Fruit fly (Drosophila melanogaster): ENCODE results near the gene CG42857.

Gene CG42857

dm6 chr3R:9784341-9785062, 36.5 kb downstream of the CG42857 start, which contains the start of the genes MtnA and CG8500 (continued):
- TF ChIP-seq CG1529 (GFP tag; optimal IDR thresholded peaks at IDR 0.05): no peak
- TF ChIP-seq CG2199 (GFP tag; IDR thresholded peaks at IDR 0.05): no peak
- no peak for TF ChIP-seq Mrtf (GFP tag; IDR thresholded peaks at IDR 0.05)
- TF ChIP-seq Dref (GFP tag; IDR thresholded peaks at IDR 0.05): 0 out of 2 replicates have a peak, but pooled peaks have one; percentile 28
- 0 out of 2 replicates have a peak, but pooled peaks have one; percentile 28 for TF ChIP-seq unc-4 (GFP tag; IDR thresholded peaks at IDR 0.05; ENCODE audit: partially characterized antibody)
- no peak for TF ChIP-seq odd (GFP tag; optimal IDR thresholded peaks at IDR 0.05)
- TF ChIP-seq Atf3 (GFP tag; optimal IDR thresholded peaks at IDR 0.05): no peak
- no peak for TF ChIP-seq jing (GFP tag; optimal IDR thresholded peaks at IDR 0.05)
- TF ChIP-seq Sry-δ (GFP tag; optimal IDR thresholded peaks at IDR 0.05): no peak
- TF ChIP-seq CG1792 (GFP tag; optimal IDR thresholded peaks at IDR 0.05): no peak
- peak; percentile 11 for TF ChIP-seq CG6683 (GFP tag; optimal IDR thresholded peaks at IDR 0.05)
- TF ChIP-seq CG7745 (tag; optimal IDR thresholded peaks at IDR 0.05): no peak
- peak; percentile 87 for TF ChIP-seq HmgZ (tag; optimal IDR thresholded peaks at IDR 0.05)
- no peak for TF ChIP-seq CG7271 (tag; optimal IDR thresholded peaks at IDR 0.05)
- no peak for TF ChIP-seq al (GFP tag; IDR thresholded peaks at IDR 0.05)
- no peak for TF ChIP-seq HmgD (GFP tag; optimal IDR thresholded peaks at IDR 0.05)
- TF ChIP-seq CG16779 (GFP tag; IDR thresholded peaks at IDR 0.05): no peak
- no peak for TF ChIP-seq ranshi (GFP tag; IDR thresholded peaks at IDR 0.05)
- no peak; the same call in 2 of the 3 replicates for TF ChIP-seq ci (GFP tag; IDR thresholded peaks at IDR 0.05)
- TF ChIP-seq CG34224 (GFP tag; IDR thresholded peaks at IDR 0.05; ENCODE audit: partially characterized antibody): no peak
- no peak for TF ChIP-seq C15 (GFP tag; IDR thresholded peaks at IDR 0.05)
- TF ChIP-seq CG8765 (GFP tag; IDR thresholded peaks at IDR 0.05): no peak
- no peak for TF ChIP-seq Kr (GFP tag; optimal IDR thresholded peaks at IDR 0.05)
- TF ChIP-seq sens (GFP tag): peak; percentile 33
- no peak for TF ChIP-seq dpn (GFP tag; optimal IDR thresholded peaks at IDR 0.05)
- no peak for TF ChIP-seq H2.0 (GFP tag; IDR thresholded peaks at IDR 0.05)
- TF ChIP-seq sug (tag; optimal IDR thresholded peaks at IDR 0.05): peak; percentile 40
- TF ChIP-seq CG42726 (GFP tag; IDR thresholded peaks at IDR 0.05; ENCODE audit: partially characterized antibody): peak; percentile 52; the same call in 1 of the 2 replicates
- TF ChIP-seq CG8388 (GFP tag; optimal IDR thresholded peaks at IDR 0.05): no peak
- no peak for TF ChIP-seq Hey (tag; optimal IDR thresholded peaks at IDR 0.05)
- 0 out of 4 replicates have a peak, but pooled peaks have one; percentile 65 for TF ChIP-seq chinmo (GFP tag; IDR thresholded peaks at IDR 0.05; ENCODE audit: partially characterized antibody)
- TF ChIP-seq Dip3 (GFP tag; optimal IDR thresholded peaks at IDR 0.05): no peak
- no peak for TF ChIP-seq NFAT (GFP tag; IDR thresholded peaks at IDR 0.05)
- TF ChIP-seq Blimp-1 (GFP tag; optimal IDR thresholded peaks at IDR 0.05): no peak
- no peak for TF ChIP-seq Bteb2 (GFP tag; optimal IDR thresholded peaks at IDR 0.05)
- no peak for TF ChIP-seq CG2116 (GFP tag; optimal IDR thresholded peaks at IDR 0.05)
- no peak for TF ChIP-seq grn (GFP tag; optimal IDR thresholded peaks at IDR 0.05)
- no peak for TF ChIP-seq repo (GFP tag; optimal IDR thresholded peaks at IDR 0.05)
- peak; percentile 53 for TF ChIP-seq Dek (tag; optimal IDR thresholded peaks at IDR 0.05)
- peak; percentile 79 for TF ChIP-seq Hmr (GFP tag; optimal IDR thresholded peaks at IDR 0.05)
- no peak for TF ChIP-seq bab2 (GFP tag; optimal IDR thresholded peaks at IDR 0.05)
- no peak for TF ChIP-seq CG11560 (tag; IDR thresholded peaks at IDR 0.05)
- TF ChIP-seq NfI (GFP tag; optimal IDR thresholded peaks at IDR 0.05): no peak
- no peak for TF ChIP-seq pb (GFP tag; optimal IDR thresholded peaks at IDR 0.05)
- no peak for TF ChIP-seq insv (GFP tag; optimal IDR thresholded peaks at IDR 0.05)
- TF ChIP-seq CG10543 (GFP tag; optimal IDR thresholded peaks at IDR 0.05): peak; percentile 37
- TF ChIP-seq Max (GFP tag; optimal IDR thresholded peaks at IDR 0.05): no peak
- TF ChIP-seq CG17186 (GFP tag; optimal IDR thresholded peaks at IDR 0.05): no peak
- 0 out of 3 replicates have a peak, but pooled peaks have one; percentile 7 for TF ChIP-seq sr (GFP tag; IDR thresholded peaks at IDR 0.05)
- TF ChIP-seq HLH3B (GFP tag; IDR thresholded peaks at IDR 0.05): no peak

All from whole organism, embryonic.